Worm (Caenorhabditis elegans): ENCODE results near the gene ida-1.

ida-1 gene

ce11 chrIII:5763988-5764387 is 8.6 kb downstream of the ida-1 start (continued):
- no peak for TF ChIP-seq ceh-90 (tag; optimal IDR thresholded peaks at IDR 0.05)

ce11 chrIII:5769726-5770235 is 14.4 kb downstream of the ida-1 start, which contains the start of gene cutl-23:
TSS of gene cutl-23 (plus strand) at chrIII:5770185.
- TF ChIP-seq dpl-1 (GFP tag; optimal IDR thresholded peaks at IDR 0.05) (peak in 1 of 3 experiments; percentile 32), unc-62 (GFP tag; optimal IDR thresholded peaks at IDR 0.05) (no peak), rnt-1 (tag; optimal IDR thresholded peaks at IDR 0.05) (peak; percentile 32), efl-1 (optimal IDR thresholded peaks at IDR 0.05) (peak in 1 of 2 experiments; percentile 12), efl-1 (GFP tag; optimal IDR thresholded peaks at IDR 0.05 in 1 of 2) (peak in 1 of 2 experiments; percentile 94), unc-30 (tag; optimal IDR thresholded peaks at IDR 0.05) (no peak), lin-35 (GFP tag; optimal IDR thresholded peaks at IDR 0.05) (peak; percentile 12 to 40), swsn-7 (tag; optimal IDR thresholded peaks at IDR 0.05) (peak; percentile 8), nhr-90 (tag; optimal IDR thresholded peaks at IDR 0.05; ENCODE audit: poor library complexity) (peak; percentile 35), aly-2 (tag; optimal IDR thresholded peaks at IDR 0.05) (no peak)

ce11 chrIII:5782080-5782479 is 26.7 kb downstream of the ida-1 start:
- TF ChIP-seq nhr-19 (GFP tag; conservative IDR thresholded peaks at IDR 0.05) (no peak), nhr-85 (tag) (no peak), lin-15B (tag; optimal IDR thresholded peaks at IDR 0.05) (no peak), xbp-1 (tag; optimal IDR thresholded peaks at IDR 0.05) (no peak), lin-13 (GFP tag; optimal IDR thresholded peaks at IDR 0.05) (no peak), hpl-2 (GFP tag; optimal IDR thresholded peaks at IDR 0.05) (no peak), alr-1 (tag; optimal IDR thresholded peaks at IDR 0.05; ENCODE audit: borderline replicate concordance) (no peak), unc-62 (GFP tag; optimal IDR thresholded peaks at IDR 0.05) (no peak), Y116A8C.19 (tag; optimal IDR thresholded peaks at IDR 0.05; ENCODE audit: borderline replicate concordance) (no peak)

- TF ChIP-seq egl-27 (tag; optimal IDR thresholded peaks at IDR 0.05) = no peak
- TF ChIP-seq mdl-1 (tag; optimal IDR thresholded peaks at IDR 0.05) = peak in 1 of 2 experiments; percentile 70
- TF ChIP-seq snpc-4 (tag; optimal IDR thresholded peaks at IDR 0.05) = peak; percentile 70
- TF ChIP-seq hlh-17 (GFP tag; optimal IDR thresholded peaks at IDR 0.05; ENCODE audit: borderline replicate concordance) = no peak
- TF ChIP-seq lsy-2 (tag; optimal IDR thresholded peaks at IDR 0.05) = peak; percentile 81 to 83
- TF ChIP-seq elt-2 (tag; optimal IDR thresholded peaks at IDR 0.05) = peak; percentile 29
- TF ChIP-seq nhr-20 (tag; optimal IDR thresholded peaks at IDR 0.05) = peak; percentile 81
- no peak for TF ChIP-seq alr-1 (tag; optimal IDR thresholded peaks at IDR 0.05; ENCODE audit: borderline replicate concordance)
- peak; percentile 82 for TF ChIP-seq skn-1 (tag; optimal IDR thresholded peaks at IDR 0.05)
- TF ChIP-seq efl-3 (GFP tag; optimal IDR thresholded peaks at IDR 0.05) = no peak
- peak; percentile 59 for TF ChIP-seq lir-3 (tag; optimal IDR thresholded peaks at IDR 0.05; ENCODE audit: poor library complexity)
- peak; percentile 84 to 88 for TF ChIP-seq lin-35 (GFP tag; optimal IDR thresholded peaks at IDR 0.05)
- peak; percentile 88 for TF ChIP-seq nhr-71 (tag; optimal IDR thresholded peaks at IDR 0.05)
- TF ChIP-seq lin-15B (tag; optimal IDR thresholded peaks at IDR 0.05) = peak; percentile 71
- TF ChIP-seq pag-3 (tag; optimal IDR thresholded peaks at IDR 0.05; ENCODE audit: borderline replicate concordance, insufficient read depth) = no peak
- peak; percentile 77 to 82 (median 81) for TF ChIP-seq dpl-1 (GFP tag; optimal IDR thresholded peaks at IDR 0.05)
- TF ChIP-seq Y116A8C.19 (tag; optimal IDR thresholded peaks at IDR 0.05; ENCODE audit: borderline replicate concordance) = no peak
- no peak for TF ChIP-seq nhr-84 (tag; optimal IDR thresholded peaks at IDR 0.05)
- TF ChIP-seq nhr-90 (tag; optimal IDR thresholded peaks at IDR 0.05; ENCODE audit: poor library complexity) = peak; percentile 75
- no peak for TF ChIP-seq fos-1 (tag; optimal IDR thresholded peaks at IDR 0.05)
- TF ChIP-seq ces-1 (GFP tag; optimal IDR thresholded peaks at IDR 0.05) = no peak
- no peak for TF ChIP-seq zag-1 (tag; optimal IDR thresholded peaks at IDR 0.05)
- TF ChIP-seq irx-1 (tag; optimal IDR thresholded peaks at IDR 0.05) = peak; percentile 67
- TF ChIP-seq nhr-11 (tag; optimal IDR thresholded peaks at IDR 0.05) = no peak
- TF ChIP-seq unc-30 (tag; optimal IDR thresholded peaks at IDR 0.05) = no peak
- peak; percentile 61 for TF ChIP-seq F16B12.6 (tag; optimal IDR thresholded peaks at IDR 0.05)
- peak; percentile 9 for TF ChIP-seq egl-13 (tag; optimal IDR thresholded peaks at IDR 0.05)
- peak; percentile 90 for TF ChIP-seq rnt-1 (tag; optimal IDR thresholded peaks at IDR 0.05)
- TF ChIP-seq efl-1 (optimal IDR thresholded peaks at IDR 0.05) = peak; percentile 85 to 86
- peak; percentile 81 to 98 for TF ChIP-seq efl-1 (GFP tag; optimal IDR thresholded peaks at IDR 0.05 in 1 of 2)
- peak; percentile 100 for TF ChIP-seq zip-4 (GFP tag; optimal IDR thresholded peaks at IDR 0.05)
- no peak for TF ChIP-seq nhr-76 (tag; optimal IDR thresholded peaks at IDR 0.05)
- peak; percentile 11; the same call in 1 of the 2 replicates for TF ChIP-seq unc-98 (GFP tag; IDR thresholded peaks at IDR 0.05)
- TF ChIP-seq vab-15 (tag; optimal IDR thresholded peaks at IDR 0.05) = no peak
These were observed 30.1 kb downstream of the ida-1 start, which contains the start of gene Y37B11A.3 for ce11 chrIII:5785273-5785929. TSS of gene Y37B11A.3 (minus strand) at chrIII:5785323.

Measured in whole organism, L1 larva.